Fruit fly (Drosophila melanogaster) whole organism, embryonic: ENCODE results near the gene Rab18.
A peak's percentile ranks its signal among the peaks of the same experiment; 100 is the strongest.

ENCODE experiments used
- CG11696 ChIP-seq: fragments of 200-800 bp; sonication (Bioruptor generic); IDR thresholded peaks from 2 replicates; pipeline ENCODE4 v1.3.6; 2022; ENCODE audit warnings: missing biosample characterization, missing genetic modification characterization
- CG1602 ChIP-seq: fragments of 200-800 bp; sonication (Bioruptor generic); optimal IDR thresholded peaks from 3 replicates; lab custom pipeline; 2016; ENCODE audit warnings: missing biosample characterization, missing genetic modification characterization
- Nf-YA ChIP-seq: fragments of 200-800 bp; sonication (Bioruptor generic); IDR thresholded peaks from 2 replicates; pipeline ENCODE4 v1.3.6; 2022; ENCODE audit warnings: missing biosample characterization, missing genetic modification characterization
- Nf-YB ChIP-seq: fragments of 200-800 bp; sonication (Bioruptor generic); optimal IDR thresholded peaks from 3 replicates; lab custom pipeline; 2019; ENCODE audit warnings: missing biosample characterization, mild to moderate bottlenecking, missing genetic modification characterization, moderate library complexity
- dmrt99B ChIP-seq: fragments of 200-800 bp; sonication (Bioruptor generic); optimal IDR thresholded peaks from 2 replicates; lab custom pipeline; 2018; ENCODE audit warnings: missing biosample characterization, mild to moderate bottlenecking, missing genetic modification characterization, moderate library complexity
- ham ChIP-seq: fragments of 200-800 bp; sonication (Bioruptor generic); IDR thresholded peaks from 2 replicates; pipeline ENCODE4 v1.3.6; 2022; ENCODE audit warnings: missing biosample characterization, missing genetic modification characterization
- psq ChIP-seq: fragments of 200-800 bp; sonication (Bioruptor generic); optimal IDR thresholded peaks from 2 replicates; lab custom pipeline; 2017; ENCODE audit warnings: missing biosample characterization, missing genetic modification characterization
- sc ChIP-seq, 3 experiments: fragments of >200 bp in 2 of 3; fragments of 200-800 bp in 1 of 3; sonication (Bioruptor generic) in 1 of 3; optimal IDR thresholded peaks; 2 replicates in 2 of 3; 3 replicates in 1 of 3; lab custom pipeline; 2017; ENCODE audit warnings: mild to moderate bottlenecking in 1 of 3, missing biosample characterization in 1 of 3, missing genetic modification characterization in 1 of 3, missing genetic modification reagents in 1 of 3
- sens ChIP-seq: fragments of 200-800 bp; sonication (Bioruptor generic); peaks from one replicate; lab custom pipeline; 2016; ENCODE audit warnings: missing biosample characterization, missing genetic modification characterization
- sna ChIP-seq: fragments of 200-800 bp; sonication (Bioruptor generic); IDR thresholded peaks from 2 replicates; pipeline ENCODE4 v1.3.6; 2022; ENCODE audit warnings: missing biosample characterization, missing genetic modification characterization; ENCODE audit not compliant: partially characterized antibody
- sob ChIP-seq: fragments of 200-800 bp; sonication (Bioruptor generic); IDR thresholded peaks from 2 replicates; pipeline ENCODE4 v1.3.6; 2022; ENCODE audit warnings: missing biosample characterization, missing genetic modification characterization

DNA sequence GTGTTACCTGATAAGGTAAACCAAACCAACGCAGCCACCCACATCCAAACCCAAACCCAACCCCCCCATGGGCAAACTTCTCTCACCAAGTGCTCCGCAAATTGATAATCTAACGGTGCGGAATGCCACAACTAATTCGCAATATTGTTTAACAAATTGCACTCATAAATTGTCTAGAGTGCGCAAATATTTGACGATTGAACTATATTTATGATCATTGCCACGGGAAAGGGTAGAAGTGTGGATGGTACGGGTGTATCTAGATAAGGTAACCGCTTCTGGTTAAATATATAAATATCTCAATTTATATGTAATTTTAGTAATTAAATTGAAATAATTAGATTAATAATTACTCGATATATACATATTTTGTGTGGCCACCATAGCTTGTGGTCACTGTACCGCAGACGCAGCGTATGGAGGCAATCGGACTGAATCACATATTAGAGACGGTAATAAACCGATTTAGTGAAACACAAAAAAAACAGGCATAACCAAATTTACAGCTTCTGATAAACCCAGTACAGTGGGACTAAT is 46.9 kb upstream of the Rab18 start:
- peak; percentile 56 for TF ChIP-seq dmrt99B
- TF ChIP-seq CG1602 = no peak
- no peak for TF ChIP-seq ham
- no peak for TF ChIP-seq sens (GFP tag; lab: Kevin White, UChicago)
- 0 out of 2 replicates have a peak, but pooled peaks have one; percentile 12 for TF ChIP-seq CG11696 (GFP tag; lab: Robert Waterston, UW)
- peak; percentile 82 for TF ChIP-seq sob
- peak; percentile 20 for TF ChIP-seq Nf-YB (GFP tag; lab: Kevin White, UChicago)
- no peak for TF ChIP-seq sc (optimal IDR thresholded peaks at IDR 0.05; lab: Kevin White, UChicago)
- TF ChIP-seq sc (GFP tag; optimal IDR thresholded peaks at IDR 0.05; lab: Kevin White, UChicago) = no peak
- no peak for TF ChIP-seq sna (GFP tag; lab: Robert Waterston, UW)
- TF ChIP-seq Nf-YA (GFP tag; lab: Robert Waterston, UW) = no peak
- TF ChIP-seq psq (GFP tag; lab: Kevin White, UChicago) = no peak
